Worm (Caenorhabditis elegans): ENCODE results near the gene F23B12.4.

DNA sequence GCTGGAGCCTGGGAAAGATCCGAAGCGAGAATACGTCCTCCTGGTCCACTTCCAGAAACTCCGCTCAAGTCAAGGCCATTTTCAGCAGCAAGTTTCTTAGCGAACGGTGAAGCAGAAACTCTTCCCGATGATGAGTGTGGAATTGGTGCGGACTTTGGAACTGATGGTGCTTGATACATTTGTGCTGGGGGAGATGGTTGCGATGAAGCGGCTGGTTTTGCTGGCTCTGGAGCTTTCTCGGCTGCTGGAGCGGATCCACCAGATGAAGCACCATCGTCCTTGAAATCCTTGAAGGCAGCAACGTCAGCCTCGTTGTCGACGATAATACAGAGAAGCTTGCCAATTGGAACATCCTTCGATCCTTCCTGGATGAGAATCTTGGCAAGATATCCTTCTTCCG is 5.5 kb downstream of the F23B12.4 start:
- no peak for TF ChIP-seq Y79H2A.3 (GFP tag; conservative IDR thresholded peaks at IDR 0.05)
- TF ChIP-seq hmg-20 (GFP tag; IDR thresholded peaks at IDR 0.05), result no peak
- TF ChIP-seq nhr-27 (tag; optimal IDR thresholded peaks at IDR 0.05), result no peak
- TF ChIP-seq nhr-90 (tag; optimal IDR thresholded peaks at IDR 0.05), result no peak
- TF ChIP-seq tbp1 (GFP tag; optimal IDR thresholded peaks at IDR 0.05), result no peak

All from whole organism, young adult.